Worm (Caenorhabditis elegans) whole organism, L4/young adult: ENCODE data around the gene mnm-2.

Source experiments
- W03F9.2 ChIP-seq: fragments of 150-350 bp; optimal IDR thresholded peaks from 2 replicates; lab custom pipeline; 2014; ENCODE audit warnings: missing biosample characterization, missing genetic modification characterization
- him-1 ChIP-seq: sonication (generic microtip); optimal IDR thresholded peaks from 2 replicates; lab custom pipeline; 2016; ENCODE audit warnings: missing genotype, missing genetic modification reagents, missing genetic modification characterization, missing compliant biosample characterization

DNA sequence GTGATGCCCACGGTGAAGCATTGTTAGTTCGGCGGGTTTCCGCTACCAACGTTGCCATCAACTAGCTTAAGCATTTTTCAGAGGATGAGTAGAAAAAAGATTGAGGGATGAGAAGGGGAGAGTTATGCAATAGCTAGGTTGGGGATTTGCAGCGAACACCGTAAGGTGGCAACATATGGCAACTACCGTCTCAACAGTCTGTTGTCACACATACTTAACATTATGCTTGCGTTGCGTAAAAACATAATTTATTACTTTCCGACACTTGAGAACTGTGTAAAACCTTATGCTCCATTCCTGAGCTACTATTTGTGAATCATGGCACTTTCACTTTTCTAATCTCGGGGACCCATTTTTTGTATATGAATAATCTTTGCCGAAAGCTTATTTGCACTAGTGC, 42.0 kb upstream of the mnm-2 start:
- TF ChIP-seq W03F9.2 (tag; lab: Kevin White, UChicago) (no peak), him-1 (tag; lab: Kevin White, UChicago) (no peak)
